Worm (Caenorhabditis elegans) whole organism, L4/young adult: Measurements from ENCODE around the gene Y77E11A.7.

Experiments used
- W03F9.2 ChIP-seq: fragments of 150-350 bp; optimal IDR thresholded peaks from 2 replicates; lab custom pipeline; 2014; ENCODE audit warnings: missing biosample characterization, missing genetic modification characterization
- dao-5 ChIP-seq: sonication (generic microtip); optimal IDR thresholded peaks from 2 replicates; lab custom pipeline; 2016; ENCODE audit warnings: missing genotype, missing genetic modification characterization, moderate library complexity, missing compliant biosample characterization
- him-1 ChIP-seq: sonication (generic microtip); optimal IDR thresholded peaks from 2 replicates; lab custom pipeline; 2016; ENCODE audit warnings: missing genotype, missing genetic modification reagents, missing genetic modification characterization, missing compliant biosample characterization

ce11 chrIV:1460686-1461085 is 41.0 kb upstream of the Y77E11A.7 start, which contains the start of gene col-106:
- TF ChIP-seq dao-5 (tag; lab: Kevin White, UChicago) (no peak), him-1 (no peak), W03F9.2 (tag; lab: Kevin White, UChicago) (no peak)
